Fruit fly (Drosophila melanogaster) whole organism, embryonic: Measurements from ENCODE around the gene CG8173.
A peak's percentile ranks its signal among the peaks of the same experiment; 100 is the strongest.

Source experiments
- Asciz ChIP-seq: fragments of 200-800 bp; sonication (Bioruptor generic); optimal IDR thresholded peaks from 2 replicates; lab custom pipeline; 2017; ENCODE audit warnings: missing biosample characterization, mild to moderate bottlenecking, missing genetic modification characterization, missing genetic modification reagents
- Blimp-1 ChIP-seq: fragments of 200-800 bp; sonication (Bioruptor generic); optimal IDR thresholded peaks from 3 replicates; lab custom pipeline; 2018; ENCODE audit warnings: missing biosample characterization, missing genetic modification characterization, mild to moderate bottlenecking, moderate library complexity, missing genetic modification reagents
- CG10209 ChIP-seq: fragments of 200-800 bp; sonication (Bioruptor generic); optimal IDR thresholded peaks from 3 replicates; lab custom pipeline; 2017; ENCODE audit warnings: missing biosample characterization, mild to moderate bottlenecking, missing genetic modification characterization, missing genetic modification reagents
- CG10267 ChIP-seq: fragments of 200-800 bp; sonication (Bioruptor generic); optimal IDR thresholded peaks from 2 replicates; lab custom pipeline; 2018; ENCODE audit warnings: missing biosample characterization, mild to moderate bottlenecking, missing genetic modification characterization, moderate library complexity
- CG10979 ChIP-seq: fragments of 200-800 bp; sonication (Bioruptor generic); optimal IDR thresholded peaks from 2 replicates; lab custom pipeline; 2018; ENCODE audit warnings: missing biosample characterization, mild to moderate bottlenecking, missing genetic modification characterization, moderate library complexity
- CG11504 ChIP-seq: fragments of 200-800 bp; sonication (Bioruptor generic); optimal IDR thresholded peaks from 3 replicates; lab custom pipeline; 2019; ENCODE audit warnings: missing biosample characterization, mild to moderate bottlenecking, missing genetic modification characterization, moderate library complexity
- CG12391 ChIP-seq: fragments of 200-800 bp; sonication (Bioruptor generic); optimal IDR thresholded peaks from 3 replicates; lab custom pipeline; 2018; ENCODE audit warnings: missing biosample characterization, mild to moderate bottlenecking, missing genetic modification characterization, moderate library complexity
- CG14710 ChIP-seq: fragments of 200-800 bp; sonication (Bioruptor generic); optimal IDR thresholded peaks from 3 replicates; lab custom pipeline; 2019; ENCODE audit warnings: missing biosample characterization, mild to moderate bottlenecking, missing genetic modification characterization, moderate library complexity
- CG17359 ChIP-seq: fragments of 200-800 bp; sonication (Bioruptor generic); optimal IDR thresholded peaks from 3 replicates; lab custom pipeline; 2018; ENCODE audit warnings: missing biosample characterization, mild to moderate bottlenecking, missing genetic modification characterization, moderate library complexity
- CG17361 ChIP-seq: fragments of 200-800 bp; sonication (Bioruptor generic); IDR thresholded peaks from 3 replicates; pipeline ENCODE4 v1.3.6; 2022; ENCODE audit warnings: missing biosample characterization, missing genetic modification characterization
- CG18262 ChIP-seq: fragments of 200-800 bp; optimal IDR thresholded peaks from 3 replicates; lab custom pipeline; 2019; ENCODE audit warnings: missing biosample characterization, mild to moderate bottlenecking, missing genetic modification characterization, moderate library complexity
- CG2678 ChIP-seq: fragments of 200-800 bp; sonication (Bioruptor generic); optimal IDR thresholded peaks from 3 replicates; lab custom pipeline; 2019; ENCODE audit warnings: missing biosample characterization, mild to moderate bottlenecking, missing genetic modification characterization, moderate library complexity
- CG2712 ChIP-seq: fragments of 200-800 bp; optimal IDR thresholded peaks from 3 replicates; lab custom pipeline; 2019; ENCODE audit warnings: missing biosample characterization, mild to moderate bottlenecking, missing genetic modification characterization, moderate library complexity
- CG30403 ChIP-seq: fragments of 200-800 bp; sonication (Bioruptor generic); optimal IDR thresholded peaks from 3 replicates; lab custom pipeline; 2016; ENCODE audit warnings: missing biosample characterization, missing genetic modification characterization
- CG31441 ChIP-seq: fragments of 200-800 bp; sonication (Bioruptor generic); IDR thresholded peaks from 2 replicates; pipeline ENCODE4 v1.3.6; 2022; ENCODE audit warnings: missing biosample characterization, missing genetic modification characterization
- CG3407 ChIP-seq: fragments of 200-800 bp; sonication (Bioruptor generic); optimal IDR thresholded peaks from 2 replicates; lab custom pipeline; 2018; ENCODE audit warnings: missing biosample characterization, mild to moderate bottlenecking, missing genetic modification characterization
- CG4707 ChIP-seq: fragments of 200-800 bp; sonication (Bioruptor generic); optimal IDR thresholded peaks from 2 replicates; lab custom pipeline; 2018; ENCODE audit warnings: missing biosample characterization, mild to moderate bottlenecking, missing genetic modification characterization, moderate library complexity
- CG6254 ChIP-seq: fragments of 200-800 bp; sonication (Bioruptor generic); optimal IDR thresholded peaks from 3 replicates; lab custom pipeline; 2017; ENCODE audit warnings: mild to moderate bottlenecking, missing biosample characterization, missing genetic modification reagents, missing genetic modification characterization
- CG7556 ChIP-seq: fragments of 200-800 bp; sonication (Bioruptor generic); optimal IDR thresholded peaks from 2 replicates; lab custom pipeline; 2017; ENCODE audit warnings: missing biosample characterization, mild to moderate bottlenecking, missing genetic modification characterization
- CG7839 ChIP-seq: fragments of 200-800 bp; sonication (Bioruptor generic); optimal IDR thresholded peaks from 3 replicates; lab custom pipeline; 2018; ENCODE audit warnings: missing biosample characterization, mild to moderate bottlenecking, missing genetic modification characterization, moderate library complexity
- CoRest ChIP-seq: fragments of 200-800 bp; sonication (Bioruptor generic); optimal IDR thresholded peaks from 3 replicates; lab custom pipeline; 2018; ENCODE audit warnings: missing biosample characterization, mild to moderate bottlenecking, missing genetic modification characterization, moderate library complexity
- D ChIP-seq, 2 experiments: fragments of 200-800 bp in 1 of 2; fragments of >200 bp in 1 of 2; sonication (Bioruptor generic) in 1 of 2; optimal IDR thresholded peaks; 2 replicates in 1 of 2; 3 replicates in 1 of 2; lab custom pipeline; 2017; ENCODE audit warnings: mild to moderate bottlenecking in 1 of 2, missing biosample characterization in 1 of 2, missing genetic modification characterization in 1 of 2, missing genetic modification reagents in 1 of 2
- Doc2 ChIP-seq: fragments of 200-800 bp; sonication (Bioruptor generic); IDR thresholded peaks from 2 replicates; pipeline ENCODE4 v1.3.6; 2022; ENCODE audit warnings: missing biosample characterization, missing genetic modification characterization
- HmgD ChIP-seq: fragments of 200-800 bp; sonication (Bioruptor generic); optimal IDR thresholded peaks from 3 replicates; lab custom pipeline; 2016; ENCODE audit warnings: missing biosample characterization, missing genetic modification characterization
- MTF-1 ChIP-seq: fragments of 200-800 bp; sonication (Bioruptor generic); optimal IDR thresholded peaks from 2 replicates; lab custom pipeline; 2018; ENCODE audit warnings: missing biosample characterization, mild to moderate bottlenecking, missing genetic modification characterization, borderline replicate concordance
- Neu2 ChIP-seq: fragments of 200-800 bp; sonication (Bioruptor generic); optimal IDR thresholded peaks from 3 replicates; lab custom pipeline; 2016; ENCODE audit warnings: missing biosample characterization, missing genetic modification characterization, borderline replicate concordance
- Oli ChIP-seq: fragments of 200-800 bp; sonication (Bioruptor generic); optimal IDR thresholded peaks from 2 replicates; lab custom pipeline; 2018; ENCODE audit warnings: missing biosample characterization, mild to moderate bottlenecking, missing genetic modification characterization, moderate library complexity
- Rx ChIP-seq: fragments of 200-800 bp; sonication (Bioruptor generic); IDR thresholded peaks from 2 replicates; pipeline ENCODE4 v1.3.6; 2022; ENCODE audit warnings: missing biosample characterization, missing genetic modification characterization
- Sox100B ChIP-seq: fragments of 200-800 bp; sonication (Bioruptor generic); optimal IDR thresholded peaks from 3 replicates; lab custom pipeline; 2018; ENCODE audit warnings: missing biosample characterization, mild to moderate bottlenecking, missing genetic modification characterization
- Ssrp ChIP-seq: fragments of 200-800 bp; sonication (Bioruptor generic); optimal IDR thresholded peaks from 2 replicates; lab custom pipeline; 2018; ENCODE audit warnings: missing biosample characterization, mild to moderate bottlenecking, missing genetic modification characterization, moderate library complexity
- ap ChIP-seq: fragments of 200-800 bp; sonication (Bioruptor generic); IDR thresholded peaks from 2 replicates; pipeline ENCODE4 v1.3.6; 2022; ENCODE audit warnings: missing biosample characterization, missing genetic modification characterization
- az2 ChIP-seq: fragments of 200-800 bp; sonication (Bioruptor generic); optimal IDR thresholded peaks from 3 replicates; lab custom pipeline; 2016; ENCODE audit warnings: missing biosample characterization, missing genetic modification characterization
- bsh ChIP-seq, 2 experiments: fragments of 200-800 bp; sonication (Bioruptor generic); optimal IDR thresholded peaks; 2 replicates each; lab custom pipeline; 2017 to 2018; ENCODE audit warnings: mild to moderate bottlenecking in 2 of 2, missing biosample characterization in 2 of 2, missing genetic modification characterization in 2 of 2, moderate library complexity in 1 of 2
- crol ChIP-seq: fragments of 200-800 bp; sonication (Bioruptor generic); IDR thresholded peaks from 2 replicates; pipeline ENCODE4 v1.3.6; 2022; ENCODE audit warnings: missing biosample characterization, missing genetic modification characterization
- dmrt99B ChIP-seq: fragments of 200-800 bp; sonication (Bioruptor generic); optimal IDR thresholded peaks from 2 replicates; lab custom pipeline; 2018; ENCODE audit warnings: missing biosample characterization, mild to moderate bottlenecking, missing genetic modification characterization, moderate library complexity
- fd96Cb ChIP-seq: fragments of 200-800 bp; sonication (Bioruptor generic); optimal IDR thresholded peaks from 2 replicates; lab custom pipeline; 2018; ENCODE audit warnings: missing biosample characterization, mild to moderate bottlenecking, missing genetic modification characterization, moderate library complexity
- gem ChIP-seq: fragments of 200-800 bp; sonication (Bioruptor generic); optimal IDR thresholded peaks from 2 replicates; lab custom pipeline; 2019; ENCODE audit warnings: missing biosample characterization, mild to moderate bottlenecking, missing genetic modification characterization, moderate library complexity
- nau ChIP-seq: fragments of 200-800 bp; sonication (Bioruptor generic); optimal IDR thresholded peaks from 3 replicates; lab custom pipeline; 2017; ENCODE audit warnings: missing biosample characterization, mild to moderate bottlenecking, missing genetic modification characterization, missing genetic modification reagents
- nerfin-1 ChIP-seq: fragments of 200-800 bp; sonication (Bioruptor generic); optimal IDR thresholded peaks from 3 replicates; lab custom pipeline; 2019; ENCODE audit warnings: missing biosample characterization, mild to moderate bottlenecking, missing genetic modification characterization, moderate library complexity
- nmo ChIP-seq: fragments of 200-800 bp; sonication (Bioruptor generic); optimal IDR thresholded peaks from 2 replicates; lab custom pipeline; 2018; ENCODE audit warnings: missing biosample characterization, mild to moderate bottlenecking, missing genetic modification characterization, moderate library complexity
- onecut ChIP-seq: fragments of 200-800 bp; sonication (Bioruptor generic); IDR thresholded peaks from 2 replicates; pipeline ENCODE4 v1.3.6; 2022; ENCODE audit warnings: missing biosample characterization, missing genetic modification characterization
- phol ChIP-seq: fragments of 200-800 bp; sonication (Bioruptor generic); optimal IDR thresholded peaks from 3 replicates; lab custom pipeline; 2018; ENCODE audit warnings: missing biosample characterization, mild to moderate bottlenecking, missing genetic modification characterization, moderate library complexity
- sens ChIP-seq: fragments of 200-800 bp; sonication (Bioruptor generic); peaks from one replicate; lab custom pipeline; 2016; ENCODE audit warnings: missing biosample characterization, missing genetic modification characterization
- sr ChIP-seq: fragments of 200-800 bp; sonication (Bioruptor generic); IDR thresholded peaks from 3 replicates; pipeline ENCODE4 v1.3.6; 2022; ENCODE audit warnings: missing biosample characterization, missing genetic modification characterization

Gene CG8173

dm6 chrX:17716814-17717565, 7.5 kb upstream of the CG8173 start:
- TF ChIP-seq dmrt99B (tag; lab: Kevin White, UChicago), result peak; percentile 42
- peak; percentile 59 for TF ChIP-seq CG18262 (tag; lab: Kevin White, UChicago)
- TF ChIP-seq CG12391 (tag; lab: Kevin White, UChicago), result peak; percentile 3
- no peak for TF ChIP-seq az2
- 0 out of 3 replicates have a peak, but pooled peaks have one; percentile 24 for TF ChIP-seq CG17361 (GFP tag; lab: Robert Waterston, UW)
- TF ChIP-seq crol, result peak; percentile 91
- TF ChIP-seq CG10267 (tag; lab: Kevin White, UChicago), result peak; percentile 18
- peak; percentile 15 for TF ChIP-seq CG30403 (GFP tag; lab: Kevin White, UChicago)
- peak; percentile 3 for TF ChIP-seq nmo (GFP tag; lab: Kevin White, UChicago)
- peak; percentile 5 for TF ChIP-seq nerfin-1
- TF ChIP-seq bsh (GFP tag; optimal IDR thresholded peaks at IDR 0.05; lab: Kevin White, UChicago), result peak in 1 of 2 experiments; percentile 24
- TF ChIP-seq CG4707 (GFP tag; lab: Kevin White, UChicago), result no peak
- peak; percentile 28 for TF ChIP-seq CG6254 (GFP tag; lab: Kevin White, UChicago)
- peak; percentile 43 for TF ChIP-seq fd96Cb (tag; lab: Kevin White, UChicago)
- peak; percentile 37 for TF ChIP-seq gem (tag; lab: Kevin White, UChicago)
- no peak for TF ChIP-seq CG3407 (GFP tag; lab: Kevin White, UChicago)
- TF ChIP-seq phol, result peak; percentile 63
- no peak for TF ChIP-seq Neu2
- peak; percentile 59 for TF ChIP-seq Sox100B (GFP tag; lab: Kevin White, UChicago)
- TF ChIP-seq CG2678 (tag; lab: Kevin White, UChicago), result peak; percentile 40
- no peak for TF ChIP-seq Rx (GFP tag; lab: Robert Waterston, UW)
- peak; percentile 17 for TF ChIP-seq CG10209 (GFP tag; lab: Kevin White, UChicago)
- peak; percentile 81 for TF ChIP-seq sr (GFP tag; lab: Robert Waterston, UW)
- TF ChIP-seq Oli, result peak; percentile 7
- TF ChIP-seq sens (GFP tag; lab: Kevin White, UChicago), result peak; percentile 83
- peak; percentile 1 for TF ChIP-seq CG7556 (GFP tag; lab: Kevin White, UChicago)
- peak; percentile 26 for TF ChIP-seq CG2712
- TF ChIP-seq CoRest (tag; lab: Kevin White, UChicago), result no peak
- no peak for TF ChIP-seq D (optimal IDR thresholded peaks at IDR 0.05; lab: Kevin White, UChicago)
- TF ChIP-seq D (GFP tag; optimal IDR thresholded peaks at IDR 0.05; lab: Kevin White, UChicago), result peak; percentile 44
- TF ChIP-seq Doc2, result no peak
- TF ChIP-seq CG14710 (tag; lab: Kevin White, UChicago), result peak; percentile 55
- peak; percentile 29 for TF ChIP-seq CG17359 (tag; lab: Kevin White, UChicago)
- peak; percentile 8 for TF ChIP-seq Ssrp (tag; lab: Kevin White, UChicago)
- TF ChIP-seq Asciz, result peak; percentile 14
- peak; percentile 53 for TF ChIP-seq nau (GFP tag; lab: Kevin White, UChicago)
- TF ChIP-seq Blimp-1 (GFP tag; lab: Kevin White, UChicago), result peak; percentile 56
- peak; percentile 66 for TF ChIP-seq onecut
- TF ChIP-seq HmgD (GFP tag; lab: Kevin White, UChicago), result no peak
- peak; percentile 38 for TF ChIP-seq CG31441
- TF ChIP-seq CG7839 (tag; lab: Kevin White, UChicago), result peak; percentile 22
- peak; percentile 51 for TF ChIP-seq CG11504
- no peak for TF ChIP-seq ap (GFP tag; lab: Robert Waterston, UW)
- TF ChIP-seq CG10979 (tag; lab: Kevin White, UChicago), result peak; percentile 70
- no peak for TF ChIP-seq MTF-1 (GFP tag; lab: Kevin White, UChicago)
